Fruit fly (Drosophila melanogaster): ENCODE results near the gene CG14285.

CG14285 gene

dm6 chr3R:19023862-19024261, 1.0 kb upstream of the CG14285 start, which contains the start of the genes CG6005 and CG14286 (continued):
- TF ChIP-seq zf30C (GFP tag; optimal IDR thresholded peaks at IDR 0.05) (no peak), cg (GFP tag; optimal IDR thresholded peaks at IDR 0.05) (no peak), insv (GFP tag; optimal IDR thresholded peaks at IDR 0.05) (no peak), Poxn (GFP tag; IDR thresholded peaks at IDR 0.05) (no peak), CG12104 (GFP tag; optimal IDR thresholded peaks at IDR 0.05) (no peak), Antp (GFP tag; optimal IDR thresholded peaks at IDR 0.05) (peak; percentile 65), peb (GFP tag; IDR thresholded peaks at IDR 0.05) (peak; percentile 39; the same call in 1 of the 2 replicates), Hmr (GFP tag; optimal IDR thresholded peaks at IDR 0.05) (peak; percentile 44), Adf1 (GFP tag; IDR thresholded peaks at IDR 0.05) (peak; percentile 28; the same call in 1 of the 2 replicates), sqz (GFP tag; optimal IDR thresholded peaks at IDR 0.05) (no peak), repo (GFP tag; optimal IDR thresholded peaks at IDR 0.05) (no peak), CG3163 (GFP tag; optimal IDR thresholded peaks at IDR 0.05) (peak; percentile 36), otp (GFP tag; IDR thresholded peaks at IDR 0.05) (peak; percentile 69), inv (GFP tag; IDR thresholded peaks at IDR 0.05; ENCODE audit: partially characterized antibody) (peak; percentile 57; the same call in 1 of the 2 replicates), dati (GFP tag; IDR thresholded peaks at IDR 0.05) (0 out of 2 replicates have a peak, but pooled peaks have one; percentile 50), CG9932 (GFP tag; IDR thresholded peaks at IDR 0.05) (peak; percentile 93), Dbx (GFP tag; IDR thresholded peaks at IDR 0.05) (peak; percentile 71), sna (GFP tag; IDR thresholded peaks at IDR 0.05; ENCODE audit: partially characterized antibody) (peak; percentile 69), chm (GFP tag; IDR thresholded peaks at IDR 0.05) (peak; percentile 85), Oaz (GFP tag; IDR thresholded peaks at IDR 0.05) (no peak), Hr39 (optimal IDR thresholded peaks at IDR 0.05) (no peak), ind (GFP tag; optimal IDR thresholded peaks at IDR 0.05) (peak; percentile 55), CG11085 (GFP tag; IDR thresholded peaks at IDR 0.05) (peak; percentile 67; the same call in 1 of the 2 replicates), CG8089 (GFP tag; optimal IDR thresholded peaks at IDR 0.05) (peak; percentile 52), dpn (GFP tag; optimal IDR thresholded peaks at IDR 0.05) (peak; percentile 61 to 81), al (GFP tag; IDR thresholded peaks at IDR 0.05) (peak; percentile 61), ci (GFP tag; IDR thresholded peaks at IDR 0.05) (peak; percentile 87), ranshi (GFP tag; IDR thresholded peaks at IDR 0.05) (peak; percentile 52; the same call in 1 of the 2 replicates), gce (GFP tag; IDR thresholded peaks at IDR 0.05) (peak; percentile 48; the same call in 1 of the 3 replicates), CG3065 (GFP tag; optimal IDR thresholded peaks at IDR 0.05) (no peak), Doc2 (GFP tag; IDR thresholded peaks at IDR 0.05) (no peak), CG7745 (tag; optimal IDR thresholded peaks at IDR 0.05) (no peak), lab (GFP tag; optimal IDR thresholded peaks at IDR 0.05) (no peak), Hmx (GFP tag; optimal IDR thresholded peaks at IDR 0.05) (no peak), CG9876 (GFP tag; optimal IDR thresholded peaks at IDR 0.05) (peak; percentile 2), MTF-1 (GFP tag; optimal IDR thresholded peaks at IDR 0.05; ENCODE audit: borderline replicate concordance) (no peak), CG11398 (GFP tag; optimal IDR thresholded peaks at IDR 0.05) (no peak), maf-S (GFP tag; optimal IDR thresholded peaks at IDR 0.05) (no peak), CG1602 (GFP tag; optimal IDR thresholded peaks at IDR 0.05) (peak; percentile 47), CG13296 (GFP tag; optimal IDR thresholded peaks at IDR 0.05) (peak; percentile 6), vvl (GFP tag; IDR thresholded peaks at IDR 0.05) (peak; percentile 78), dm (GFP tag; optimal IDR thresholded peaks at IDR 0.05) (peak; percentile 82), dimm (GFP tag; IDR thresholded peaks at IDR 0.05) (peak; percentile 21; the same call in 1 of the 2 replicates), kah (GFP tag; optimal IDR thresholded peaks at IDR 0.05) (no peak), sd (tag; optimal IDR thresholded peaks at IDR 0.05) (no peak), CrebB (tag; optimal IDR thresholded peaks at IDR 0.05) (no peak), Hand (GFP tag; optimal IDR thresholded peaks at IDR 0.05) (no peak), Fer3 (tag; optimal IDR thresholded peaks at IDR 0.05) (no peak), CG12769 (tag; optimal IDR thresholded peaks at IDR 0.05) (peak; percentile 69), tio (GFP tag; optimal IDR thresholded peaks at IDR 0.05) (no peak), schlank (tag; optimal IDR thresholded peaks at IDR 0.05) (no peak), CG16813 (GFP tag; IDR thresholded peaks at IDR 0.05; ENCODE audit: partially characterized antibody) (peak; percentile 76)

Data from whole organism, embryonic.